Fruit fly (Drosophila melanogaster): ENCODE data around the gene CG34250.

CG34250 gene

DNA sequence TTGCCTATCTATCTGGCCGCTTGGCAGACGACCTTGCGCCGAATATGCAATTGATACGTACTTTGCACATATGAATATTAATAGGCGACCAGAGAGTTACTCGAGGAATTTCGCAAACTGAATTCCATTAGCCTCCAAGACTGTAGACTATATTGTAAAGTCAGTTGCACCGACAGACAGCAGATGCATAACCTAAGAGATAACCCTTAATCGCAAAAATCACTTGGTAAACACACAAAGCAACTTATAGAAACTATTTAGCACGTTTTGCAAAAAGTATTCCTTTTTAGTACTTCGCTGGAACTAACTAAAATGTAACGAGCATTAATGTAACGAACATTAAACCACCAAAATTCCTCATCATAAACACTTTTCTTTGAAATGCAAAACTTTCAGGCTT, 10.1 kb downstream of the CG34250 start, which contains the start of gene CG6333:
Gene CG6333, minus strand, starts transcription at position 101 of the 400 bp plus-strand sequence.
- TF ChIP-seq ey (GFP tag; optimal IDR thresholded peaks at IDR 0.05) = no peak
- TF ChIP-seq usp (GFP tag; optimal IDR thresholded peaks at IDR 0.05) = no peak
- TF ChIP-seq Dfd (GFP tag; optimal IDR thresholded peaks at IDR 0.05) = no peak
- TF ChIP-seq brk (GFP tag; optimal IDR thresholded peaks at IDR 0.05) = no peak
- no peak for TF ChIP-seq Hr83 (GFP tag; optimal IDR thresholded peaks at IDR 0.05; ENCODE audit: poor library complexity, severe bottlenecking)
- no peak for TF ChIP-seq GATAd (GFP tag; optimal IDR thresholded peaks at IDR 0.05)
- TF ChIP-seq tai (GFP tag; optimal IDR thresholded peaks at IDR 0.05) = no peak
- no peak for TF ChIP-seq HLH106 (tag; optimal IDR thresholded peaks at IDR 0.05)
- TF ChIP-seq foxo (GFP tag; optimal IDR thresholded peaks at IDR 0.05) = no peak
- no peak for TF ChIP-seq Dif (GFP tag; optimal IDR thresholded peaks at IDR 0.05; ENCODE audit: partially characterized antibody)

DNA sequence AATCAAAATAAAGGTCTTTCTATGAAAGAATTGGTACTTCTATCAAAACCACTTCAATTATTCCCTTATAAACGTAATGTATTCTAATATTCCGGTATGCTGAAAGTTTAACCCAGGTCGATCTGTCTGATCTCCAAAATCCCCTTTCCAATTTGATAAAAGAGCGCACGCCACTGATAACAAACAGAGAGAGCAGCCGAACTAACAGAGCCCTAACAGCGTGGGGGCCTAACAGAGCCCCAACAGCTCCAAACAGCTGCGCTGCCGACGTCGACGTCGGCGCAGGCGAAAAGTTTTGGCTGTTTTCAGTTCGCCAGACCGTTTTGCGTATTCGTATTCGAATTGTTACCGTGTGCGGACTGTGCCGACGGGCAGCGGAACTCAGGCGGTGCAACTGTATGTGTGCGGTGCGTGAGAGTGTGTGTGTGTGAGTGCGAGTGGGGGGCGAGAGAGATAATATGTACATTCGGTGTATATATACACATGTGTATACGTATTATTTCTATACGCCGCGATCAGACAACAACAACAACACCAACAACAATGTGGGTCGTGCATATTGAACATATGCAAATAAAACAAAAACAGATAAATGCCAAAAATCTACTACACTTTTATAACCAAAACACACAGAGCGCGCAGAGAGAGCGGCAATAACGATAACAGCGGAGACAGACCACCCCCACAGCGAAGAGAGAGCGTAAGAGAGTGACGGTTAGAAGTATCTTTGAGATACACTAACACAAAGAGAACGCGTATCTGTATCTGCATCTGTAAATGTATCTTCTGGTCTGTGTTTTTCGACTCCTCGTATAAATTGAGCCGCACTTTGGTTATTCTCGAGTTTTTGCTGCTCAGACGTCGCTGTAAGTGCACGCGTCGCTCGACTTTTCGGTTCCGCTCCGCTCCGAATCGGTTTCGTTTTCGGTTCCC, 11.0 kb downstream of the CG34250 start, which contains the start of gene Oatp74D:
Gene Oatp74D, plus strand, starts transcription at position 325 of the 933 bp plus-strand sequence.
- TF ChIP-seq tai (GFP tag; optimal IDR thresholded peaks at IDR 0.05) (peak; percentile 57), CG9705 (GFP tag; optimal IDR thresholded peaks at IDR 0.05) (no peak), N (GFP tag; optimal IDR thresholded peaks at IDR 0.05) (peak; percentile 89), psq (GFP tag; optimal IDR thresholded peaks at IDR 0.05) (peak; percentile 46), sv (GFP tag; optimal IDR thresholded peaks at IDR 0.05) (no peak), Sp1 (GFP tag; optimal IDR thresholded peaks at IDR 0.05) (peak; percentile 38), Rel (GFP tag; optimal IDR thresholded peaks at IDR 0.05) (peak; percentile 52), Rel (tag; optimal IDR thresholded peaks at IDR 0.05) (peak; percentile 73), Mio (GFP tag; optimal IDR thresholded peaks at IDR 0.05) (no peak), brk (GFP tag; optimal IDR thresholded peaks at IDR 0.05) (peak; percentile 41), Dfd (GFP tag; optimal IDR thresholded peaks at IDR 0.05) (no peak), h (GFP tag; optimal IDR thresholded peaks at IDR 0.05) (peak; percentile 71), Hr83 (GFP tag; optimal IDR thresholded peaks at IDR 0.05; ENCODE audit: poor library complexity, severe bottlenecking) (peak; percentile 41), Jra (GFP tag; optimal IDR thresholded peaks at IDR 0.05) (peak; percentile 13), Abd-B (GFP tag; optimal IDR thresholded peaks at IDR 0.05) (peak; percentile 52), CG32264 (GFP tag; optimal IDR thresholded peaks at IDR 0.05) (peak; percentile 57), usp (GFP tag; optimal IDR thresholded peaks at IDR 0.05) (no peak), CrebA (GFP tag; optimal IDR thresholded peaks at IDR 0.05; ENCODE audit: borderline replicate concordance) (peak; percentile 75), fru (GFP tag; optimal IDR thresholded peaks at IDR 0.05) (peak; percentile 60), lola (GFP tag; optimal IDR thresholded peaks at IDR 0.05) (no peak), GATAd (GFP tag; optimal IDR thresholded peaks at IDR 0.05) (no peak), OdsH (GFP tag; optimal IDR thresholded peaks at IDR 0.05) (peak; percentile 60), Dif (GFP tag; optimal IDR thresholded peaks at IDR 0.05; ENCODE audit: partially characterized antibody) (peak; percentile 73), dmrt93B (GFP tag; optimal IDR thresholded peaks at IDR 0.05) (no peak), Hr78 (GFP tag; optimal IDR thresholded peaks at IDR 0.05) (no peak), Myc (optimal IDR thresholded peaks at IDR 0.05) (no peak), jim (GFP tag; optimal IDR thresholded peaks at IDR 0.05) (no peak), foxo (GFP tag; optimal IDR thresholded peaks at IDR 0.05) (peak; percentile 3 to 72), ey (GFP tag; optimal IDR thresholded peaks at IDR 0.05) (peak; percentile 63), br (GFP tag; optimal IDR thresholded peaks at IDR 0.05) (peak; percentile 50), woc (GFP tag; optimal IDR thresholded peaks at IDR 0.05) (peak; percentile 34), rgr (GFP tag; optimal IDR thresholded peaks at IDR 0.05) (peak; percentile 71), dl (GFP tag; optimal IDR thresholded peaks at IDR 0.05; ENCODE audit: insufficient read depth in 1 of 2, partially characterized antibody in 2 of 2) (peak; percentile 59 to 74), dsf (GFP tag; optimal IDR thresholded peaks at IDR 0.05; ENCODE audit: borderline replicate concordance) (no peak), Hnf4 (GFP tag; optimal IDR thresholded peaks at IDR 0.05) (peak; percentile 51), pan (optimal IDR thresholded peaks at IDR 0.05) (no peak), HLH106 (tag; optimal IDR thresholded peaks at IDR 0.05) (peak; percentile 18), sage (GFP tag; optimal IDR thresholded peaks at IDR 0.05) (peak; percentile 53), Vsx2 (GFP tag; optimal IDR thresholded peaks at IDR 0.05; ENCODE audit: partially characterized antibody) (peak; percentile 53)

All from whole organism, wandering third instar larva.